Worm (Caenorhabditis elegans) whole organism, early embryonic: ENCODE measurements around the gene Y46G5A.29.

Experiments
- ama-1 ChIP-seq: fragments of 150-350 bp; optimal IDR thresholded peaks from 2 replicates; lab custom pipeline; 2014
- hmbx-1 ChIP-seq: sonication (generic microtip); optimal IDR thresholded peaks from 2 replicates; lab custom pipeline; 2016; ENCODE audit warnings: mild to moderate bottlenecking, missing genetic modification characterization, missing compliant biosample characterization

DNA sequence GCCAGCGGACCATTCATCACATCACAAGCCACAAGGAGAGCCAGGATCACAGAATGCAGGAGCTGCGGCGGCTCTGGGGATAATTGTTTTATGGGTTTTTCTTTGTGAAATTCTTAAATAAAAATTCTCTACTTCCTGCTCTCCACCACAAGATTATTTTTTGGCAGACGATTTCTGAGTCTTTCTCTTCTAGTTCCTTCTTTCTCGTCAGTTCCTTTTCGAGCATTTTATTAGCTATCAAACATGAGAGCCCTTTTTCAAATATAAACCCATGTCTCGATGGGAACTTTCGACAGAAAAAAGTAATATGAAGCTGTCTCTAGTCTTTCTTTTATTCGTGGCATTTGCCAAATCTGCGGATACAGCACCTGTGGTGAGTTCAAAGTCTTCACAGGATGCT, 32.5 kb downstream of the Y46G5A.29 start, which contains the start of gene F35C5.3:
- TF ChIP-seq hmbx-1 (tag; lab: Kevin White, UChicago) (no peak), ama-1 (no peak)
